Worm (Caenorhabditis elegans): ENCODE data around the gene F53G2.12.
A peak's percentile ranks its signal among the peaks of the same experiment; 100 is the strongest.

F53G2.12 gene

ce11 chrII:2518487-2518886 lies 39.6 kb upstream of the F53G2.12 start:
- TF ChIP-seq lir-3 (tag; optimal IDR thresholded peaks at IDR 0.05; ENCODE audit: poor library complexity), result no peak
- TF ChIP-seq mab-9 (GFP tag; IDR thresholded peaks at IDR 0.05), result no peak
- TF ChIP-seq ceh-63 (GFP tag; optimal IDR thresholded peaks at IDR 0.05), result no peak
- no peak for TF ChIP-seq C04F5.9 (tag; optimal IDR thresholded peaks at IDR 0.05)
- TF ChIP-seq zag-1 (tag; optimal IDR thresholded peaks at IDR 0.05), result no peak
- TF ChIP-seq ztf-11 (tag; optimal IDR thresholded peaks at IDR 0.05), result no peak
- TF ChIP-seq snu-23 (GFP tag; optimal IDR thresholded peaks at IDR 0.05), result no peak
- no peak for TF ChIP-seq sox-4 (tag; optimal IDR thresholded peaks at IDR 0.05)
- TF ChIP-seq elt-3 (tag; optimal IDR thresholded peaks at IDR 0.05), result no peak
- no peak for TF ChIP-seq nhr-47 (tag; optimal IDR thresholded peaks at IDR 0.05)
- TF ChIP-seq ces-1 (GFP tag; optimal IDR thresholded peaks at IDR 0.05), result no peak
- no peak for TF ChIP-seq C16A3.4 (tag; optimal IDR thresholded peaks at IDR 0.05)
- no peak for TF ChIP-seq nhr-90 (tag; optimal IDR thresholded peaks at IDR 0.05; ENCODE audit: poor library complexity)
- TF ChIP-seq ceh-88 (GFP tag; IDR thresholded peaks at IDR 0.05), result no peak

ce11 chrII:2504431-2504928 lies 25.6 kb upstream of the F53G2.12 start, which contains the start of gene gbas-1:
gbas-1 (plus strand) TSS chrII:2504878.
- TF ChIP-seq blmp-1 (tag; optimal IDR thresholded peaks at IDR 0.05) (peak; percentile 24), hpl-2 (GFP tag; optimal IDR thresholded peaks at IDR 0.05) (no peak), nhr-71 (tag; optimal IDR thresholded peaks at IDR 0.05) (no peak), lin-15B (tag; optimal IDR thresholded peaks at IDR 0.05) (no peak), lin-13 (GFP tag; optimal IDR thresholded peaks at IDR 0.05) (no peak), nhr-19 (GFP tag; conservative IDR thresholded peaks at IDR 0.05) (peak; percentile 45), alr-1 (tag; optimal IDR thresholded peaks at IDR 0.05; ENCODE audit: borderline replicate concordance) (no peak), C16A3.4 (tag; optimal IDR thresholded peaks at IDR 0.05) (no peak), sox-4 (tag; optimal IDR thresholded peaks at IDR 0.05) (no peak), xbp-1 (tag; optimal IDR thresholded peaks at IDR 0.05) (peak; percentile 38), ceh-88 (GFP tag; IDR thresholded peaks at IDR 0.05) (no peak), isw-1 (GFP tag; IDR thresholded peaks at IDR 0.05) (peak; percentile 52), ceh-63 (GFP tag; optimal IDR thresholded peaks at IDR 0.05) (no peak), nhr-90 (tag; optimal IDR thresholded peaks at IDR 0.05; ENCODE audit: poor library complexity) (no peak), snu-23 (GFP tag; optimal IDR thresholded peaks at IDR 0.05) (peak; percentile 49), F16B12.6 (tag; optimal IDR thresholded peaks at IDR 0.05) (peak; percentile 10), unc-130 (tag; optimal IDR thresholded peaks at IDR 0.05) (no peak), ceh-8 (GFP tag; optimal IDR thresholded peaks at IDR 0.05) (no peak), fkh-8 (tag; optimal IDR thresholded peaks at IDR 0.05) (no peak), mdl-1 (tag; optimal IDR thresholded peaks at IDR 0.05) (no peak), lsy-2 (tag; optimal IDR thresholded peaks at IDR 0.05) (peak; percentile 65 to 66), nhr-28 (tag; optimal IDR thresholded peaks at IDR 0.05) (no peak), grh-1 (GFP tag; IDR thresholded peaks at IDR 0.05) (0 out of 2 replicates have a peak, but pooled peaks have one; percentile 27), fkh-10 (GFP tag; optimal IDR thresholded peaks at IDR 0.05) (no peak), snpc-4 (tag; optimal IDR thresholded peaks at IDR 0.05) (peak; percentile 4), C04F5.9 (tag; optimal IDR thresholded peaks at IDR 0.05) (peak; percentile 17), tlp-1 (tag; optimal IDR thresholded peaks at IDR 0.05) (no peak), hlh-4 (tag; optimal IDR thresholded peaks at IDR 0.05) (no peak), ceh-82 (tag; optimal IDR thresholded peaks at IDR 0.05) (peak in 1 of 3 experiments; percentile 26), zag-1 (tag; optimal IDR thresholded peaks at IDR 0.05) (no peak), aha-1 (tag; optimal IDR thresholded peaks at IDR 0.05) (no peak), unc-86 (tag; optimal IDR thresholded peaks at IDR 0.05) (peak; percentile 20), vab-15 (tag; optimal IDR thresholded peaks at IDR 0.05) (no peak), skn-1 (tag; optimal IDR thresholded peaks at IDR 0.05) (peak; percentile 57), ama-1 (optimal IDR thresholded peaks at IDR 0.05) (no peak), efl-3 (GFP tag; optimal IDR thresholded peaks at IDR 0.05) (no peak), dpl-1 (GFP tag; optimal IDR thresholded peaks at IDR 0.05) (peak; percentile 78 to 88 (median 80)), rnt-1 (tag; optimal IDR thresholded peaks at IDR 0.05) (peak; percentile 25), mef-2 (tag; optimal IDR thresholded peaks at IDR 0.05) (peak; percentile 82), pqm-1 (tag; optimal IDR thresholded peaks at IDR 0.05) (no peak), egl-13 (tag; optimal IDR thresholded peaks at IDR 0.05) (no peak), fkh-4 (tag; optimal IDR thresholded peaks at IDR 0.05; ENCODE audit: borderline replicate concordance) (no peak), efl-1 (optimal IDR thresholded peaks at IDR 0.05) (peak; percentile 41 to 87), efl-1 (GFP tag; optimal IDR thresholded peaks at IDR 0.05 in 1 of 2) (peak; percentile 88 to 98), tbx-2 (tag; optimal IDR thresholded peaks at IDR 0.05) (peak; percentile 51)

Measured in whole organism, L1 larva.